Fruit fly (Drosophila melanogaster) whole organism, embryonic: Measurements from ENCODE around the gene CG15537.

ENCODE experiments used
- Adf1 ChIP-seq: fragments of 200-800 bp; sonication (Bioruptor generic); IDR thresholded peaks from 2 replicates; pipeline ENCODE4 v1.3.6; 2022; ENCODE audit warnings: missing biosample characterization, missing genetic modification characterization
- BEAF-32 ChIP-seq: fragments of 200-800 bp; sonication (Bioruptor generic); optimal IDR thresholded peaks from 3 replicates; lab custom pipeline; 2017; ENCODE audit warnings: missing biosample characterization, missing genetic modification characterization, mild to moderate bottlenecking, moderate library complexity, missing genetic modification reagents
- C15 ChIP-seq: fragments of 200-800 bp; sonication (Bioruptor generic); IDR thresholded peaks from 3 replicates; pipeline ENCODE4 v1.3.6; 2022; ENCODE audit warnings: missing biosample characterization, missing genetic modification characterization
- CG10462 ChIP-seq: fragments of 200-800 bp; sonication (Bioruptor generic); optimal IDR thresholded peaks from 2 replicates; lab custom pipeline; 2016; ENCODE audit warnings: missing biosample characterization, missing genetic modification characterization
- CG13624 ChIP-seq: fragments of 200-800 bp; sonication (Bioruptor generic); optimal IDR thresholded peaks from 2 replicates; lab custom pipeline; 2016; ENCODE audit warnings: missing biosample characterization, missing genetic modification characterization
- CG14710 ChIP-seq: fragments of 200-800 bp; sonication (Bioruptor generic); optimal IDR thresholded peaks from 3 replicates; lab custom pipeline; 2019; ENCODE audit warnings: missing biosample characterization, mild to moderate bottlenecking, missing genetic modification characterization, moderate library complexity
- CG14860 ChIP-seq: fragments of 200-800 bp; sonication (Bioruptor generic); IDR thresholded peaks from 3 replicates; pipeline ENCODE4 v1.3.6; 2022; ENCODE audit warnings: missing biosample characterization, missing genetic modification characterization; ENCODE audit not compliant: partially characterized antibody
- CG17328 ChIP-seq: fragments of 200-800 bp; sonication (Bioruptor generic); IDR thresholded peaks from 2 replicates; pipeline ENCODE4 v1.3.6; 2022; ENCODE audit warnings: missing biosample characterization, missing genetic modification characterization
- CG17912 ChIP-seq: fragments of 200-800 bp; sonication (Bioruptor generic); optimal IDR thresholded peaks from 2 replicates; lab custom pipeline; 2018; ENCODE audit warnings: missing biosample characterization, mild to moderate bottlenecking, missing genetic modification characterization
- CG18011 ChIP-seq: fragments of 200-800 bp; sonication (Bioruptor generic); optimal IDR thresholded peaks from 2 replicates; lab custom pipeline; 2017; ENCODE audit warnings: missing biosample characterization, missing genetic modification characterization, mild to moderate bottlenecking, moderate library complexity, missing genotype
- CG2116 ChIP-seq: fragments of 200-800 bp; sonication (Bioruptor generic); optimal IDR thresholded peaks from 3 replicates; lab custom pipeline; 2018; ENCODE audit warnings: missing biosample characterization, mild to moderate bottlenecking, missing genetic modification characterization
- CG2712 ChIP-seq: fragments of 200-800 bp; optimal IDR thresholded peaks from 3 replicates; lab custom pipeline; 2019; ENCODE audit warnings: missing biosample characterization, mild to moderate bottlenecking, missing genetic modification characterization, moderate library complexity
- CG31224 ChIP-seq: fragments of 200-800 bp; sonication (Bioruptor generic); IDR thresholded peaks from 2 replicates; pipeline ENCODE4 v1.3.6; 2022; ENCODE audit warnings: missing biosample characterization, missing genetic modification characterization
- CG3163 ChIP-seq: fragments of 200-800 bp; sonication (Bioruptor generic); optimal IDR thresholded peaks from 3 replicates; lab custom pipeline; 2016; ENCODE audit warnings: missing biosample characterization, missing genetic modification characterization
- CG32772 ChIP-seq: fragments of 200-800 bp; sonication (Bioruptor generic); IDR thresholded peaks from 2 replicates; pipeline ENCODE4 v1.3.6; 2022; ENCODE audit warnings: missing biosample characterization, missing genetic modification characterization
- CG3995 ChIP-seq: fragments of 200-800 bp; sonication (Bioruptor generic); optimal IDR thresholded peaks from 3 replicates; lab custom pipeline; 2016; ENCODE audit warnings: missing biosample characterization, missing genetic modification characterization
- CG8765 ChIP-seq: fragments of 200-800 bp; sonication (Bioruptor generic); IDR thresholded peaks from 2 replicates; pipeline ENCODE4 v1.3.6; 2022; ENCODE audit warnings: missing biosample characterization, missing genetic modification characterization
- Dref ChIP-seq: fragments of 200-800 bp; sonication (Bioruptor generic); IDR thresholded peaks from 2 replicates; pipeline ENCODE4 v1.3.6; 2022; ENCODE audit warnings: missing biosample characterization, missing genetic modification characterization
- Hand ChIP-seq: fragments of 200-800 bp; sonication (Bioruptor generic); optimal IDR thresholded peaks from 2 replicates; lab custom pipeline; 2017; ENCODE audit warnings: mild to moderate bottlenecking, missing biosample characterization, missing genetic modification reagents, missing genetic modification characterization
- Hr51 ChIP-seq, 2 experiments: fragments of 200-800 bp; sonication (Bioruptor generic); optimal IDR thresholded peaks; 2 replicates in 1 of 2; 3 replicates in 1 of 2; lab custom pipeline; 2016 to 2018; ENCODE audit warnings: missing biosample characterization in 2 of 2, missing genetic modification characterization in 2 of 2, mild to moderate bottlenecking in 1 of 2, moderate library complexity in 1 of 2
- Med ChIP-seq: fragments of 200-800 bp; sonication (Bioruptor generic); peaks from one replicate; lab custom pipeline; 2016; ENCODE audit warnings: missing biosample characterization, missing genetic modification characterization, mild to moderate bottlenecking, inconsistent platforms, moderate library complexity
- Rx ChIP-seq: fragments of 200-800 bp; sonication (Bioruptor generic); IDR thresholded peaks from 2 replicates; pipeline ENCODE4 v1.3.6; 2022; ENCODE audit warnings: missing biosample characterization, missing genetic modification characterization
- Sry-β ChIP-seq: fragments of 200-800 bp; sonication (Bioruptor generic); optimal IDR thresholded peaks from 2 replicates; lab custom pipeline; 2018; ENCODE audit warnings: missing biosample characterization, mild to moderate bottlenecking, missing genetic modification characterization, moderate library complexity
- Taf1 ChIP-seq: fragments of 200-800 bp; sonication (Bioruptor generic); IDR thresholded peaks from 2 replicates; pipeline ENCODE4 v1.3.6; 2022; ENCODE audit warnings: missing biosample characterization, missing genetic modification characterization
- YL-1 ChIP-seq: fragments of 200-800 bp; sonication (Bioruptor generic); optimal IDR thresholded peaks from 3 replicates; lab custom pipeline; 2017; ENCODE audit warnings: missing biosample characterization, mild to moderate bottlenecking, missing genetic modification characterization
- al ChIP-seq: fragments of 200-800 bp; sonication (Bioruptor generic); IDR thresholded peaks from 2 replicates; pipeline ENCODE4 v1.3.6; 2022; ENCODE audit warnings: missing biosample characterization, missing genetic modification characterization
- bigmax ChIP-seq: fragments of 200-800 bp; sonication (Bioruptor generic); optimal IDR thresholded peaks from 2 replicates; lab custom pipeline; 2018; ENCODE audit warnings: missing biosample characterization, mild to moderate bottlenecking, missing genetic modification characterization
- bowl ChIP-seq: fragments of 200-800 bp; sonication (Bioruptor generic); IDR thresholded peaks from 2 replicates; pipeline ENCODE4 v1.3.6; 2022; ENCODE audit warnings: missing biosample characterization, missing genetic modification characterization
- chinmo ChIP-seq: fragments of 200-800 bp; sonication (Bioruptor generic); IDR thresholded peaks from 4 replicates; pipeline ENCODE4 v1.3.6; 2022; ENCODE audit warnings: missing biosample characterization, missing genetic modification characterization; ENCODE audit not compliant: partially characterized antibody
- crp ChIP-seq, 2 experiments: fragments of 200-800 bp; sonication (Bioruptor generic); optimal IDR thresholded peaks; 2 replicates in 1 of 2; 3 replicates in 1 of 2; lab custom pipeline; 2017; ENCODE audit warnings: missing biosample characterization in 2 of 2, missing genetic modification characterization in 2 of 2, mild to moderate bottlenecking in 1 of 2, moderate library complexity in 1 of 2
- dm ChIP-seq: fragments of 200-800 bp; sonication (Bioruptor generic); optimal IDR thresholded peaks from 3 replicates; lab custom pipeline; 2016; ENCODE audit warnings: missing biosample characterization, missing genetic modification characterization
- esg ChIP-seq: fragments of 200-800 bp; sonication (Bioruptor generic); conservative IDR thresholded peaks from 2 replicates; pipeline ENCODE4 v1.3.6; 2022; ENCODE audit warnings: missing biosample characterization, missing genetic modification characterization
- exex ChIP-seq: fragments of 200-800 bp; sonication (Bioruptor generic); optimal IDR thresholded peaks from 4 replicates; lab custom pipeline; 2018; ENCODE audit warnings: missing biosample characterization, mild to moderate bottlenecking, missing genetic modification characterization, moderate library complexity
- gcm ChIP-seq: fragments of 200-800 bp; sonication (Bioruptor generic); optimal IDR thresholded peaks from 2 replicates; lab custom pipeline; 2019; ENCODE audit warnings: missing biosample characterization, mild to moderate bottlenecking, missing genetic modification characterization, moderate library complexity
- gsb ChIP-seq: fragments of 200-800 bp; sonication (Bioruptor generic); IDR thresholded peaks from 2 replicates; pipeline ENCODE4 v1.3.6; 2022; ENCODE audit warnings: missing biosample characterization, missing genetic modification characterization
- h ChIP-seq: fragments of >200 bp; optimal IDR thresholded peaks from 2 replicates; lab custom pipeline; 2017
- hbn ChIP-seq: fragments of 200-800 bp; sonication (Bioruptor generic); IDR thresholded peaks from 2 replicates; pipeline ENCODE4 v1.3.6; 2022; ENCODE audit warnings: missing biosample characterization, missing genetic modification characterization; ENCODE audit not compliant: partially characterized antibody
- jumu ChIP-seq: fragments of 200-800 bp; sonication (Bioruptor generic); optimal IDR thresholded peaks from 3 replicates; lab custom pipeline; 2016; ENCODE audit warnings: missing biosample characterization, missing genetic modification characterization
- kah ChIP-seq: fragments of 200-800 bp; sonication (Bioruptor generic); optimal IDR thresholded peaks from 2 replicates; lab custom pipeline; 2018; ENCODE audit warnings: missing biosample characterization, mild to moderate bottlenecking, missing genetic modification characterization
- lbe ChIP-seq: fragments of 200-800 bp; sonication (Bioruptor generic); optimal IDR thresholded peaks from 2 replicates; lab custom pipeline; 2016; ENCODE audit warnings: missing biosample characterization, mild to moderate bottlenecking, missing genetic modification characterization
- lilli ChIP-seq: fragments of 200-800 bp; sonication (Bioruptor generic); optimal IDR thresholded peaks from 3 replicates; lab custom pipeline; 2016; ENCODE audit warnings: missing biosample characterization, missing genetic modification characterization
- pho ChIP-seq: fragments of 200-800 bp; sonication (Bioruptor generic); optimal IDR thresholded peaks from 2 replicates; lab custom pipeline; 2016; ENCODE audit warnings: missing biosample characterization, missing genetic modification characterization
- slbo ChIP-seq: fragments of 200-800 bp; sonication (Bioruptor generic); IDR thresholded peaks from 2 replicates; pipeline ENCODE4 v1.3.6; 2022; ENCODE audit warnings: missing biosample characterization, missing genetic modification characterization
- tio ChIP-seq: fragments of 200-800 bp; sonication (Bioruptor generic); optimal IDR thresholded peaks from 2 replicates; lab custom pipeline; 2017; ENCODE audit warnings: missing biosample characterization, missing genetic modification characterization, inconsistent platforms
- tna ChIP-seq: fragments of 200-800 bp; sonication (Bioruptor generic); IDR thresholded peaks from 2 replicates; pipeline ENCODE4 v1.3.6; 2022; ENCODE audit warnings: missing biosample characterization, missing genetic modification characterization; ENCODE audit not compliant: partially characterized antibody
- ttk ChIP-seq: fragments of 200-800 bp; sonication (Bioruptor generic); IDR thresholded peaks from 2 replicates; pipeline ENCODE4 v2.1.2; 2022; ENCODE audit warnings: missing biosample characterization, missing genetic modification characterization
- tup ChIP-seq: fragments of 200-800 bp; sonication (Bioruptor generic); optimal IDR thresholded peaks from 2 replicates; lab custom pipeline; 2016; ENCODE audit warnings: missing biosample characterization, mild to moderate bottlenecking, missing genetic modification characterization, moderate library complexity
- usp ChIP-seq: fragments of >200 bp; optimal IDR thresholded peaks from 2 replicates; lab custom pipeline; 2017; ENCODE audit warnings: missing biosample characterization, missing genetic modification characterization
- vvl ChIP-seq: fragments of 200-800 bp; sonication (Bioruptor generic); IDR thresholded peaks from 2 replicates; pipeline ENCODE4 v1.3.6; 2022; ENCODE audit warnings: missing biosample characterization, missing genetic modification characterization
- wor ChIP-seq: fragments of 200-800 bp; sonication (Bioruptor generic); IDR thresholded peaks from 2 replicates; pipeline ENCODE4 v1.3.6; 2022; ENCODE audit warnings: missing biosample characterization, missing genetic modification characterization

The CG15537 gene

dm6 chr3R:30424993-30425392, 18.4 kb downstream of the CG15537 start, which contains the start of gene CG15536 (continued):
- TF ChIP-seq CG31224 (GFP tag; lab: Robert Waterston, UW) = no peak
- TF ChIP-seq CG14860 (GFP tag; lab: Robert Waterston, UW) = peak; percentile 60
- TF ChIP-seq CG14710 (tag; lab: Kevin White, UChicago) = peak; percentile 22
- peak; percentile 49; the same call in 1 of the 2 replicates for TF ChIP-seq tna (GFP tag; lab: Robert Waterston, UW)
- peak; percentile 87 for TF ChIP-seq Dref (GFP tag; lab: Robert Waterston, UW)
- TF ChIP-seq YL-1 (GFP tag; lab: Kevin White, UChicago) = peak; percentile 60
- TF ChIP-seq CG3163 (GFP tag; lab: Kevin White, UChicago) = no peak
- TF ChIP-seq Hand (GFP tag; lab: Kevin White, UChicago) = no peak
- TF ChIP-seq esg = no peak
- no peak for TF ChIP-seq tio (GFP tag; lab: Kevin White, UChicago)
- peak; percentile 36; the same call in 1 of the 2 replicates for TF ChIP-seq hbn (GFP tag; lab: Robert Waterston, UW)
- no peak for TF ChIP-seq Taf1
- no peak for TF ChIP-seq Sry-β
- no peak for TF ChIP-seq CG17912
- no peak for TF ChIP-seq bowl (GFP tag; lab: Robert Waterston, UW)
- TF ChIP-seq crp (GFP tag; optimal IDR thresholded peaks at IDR 0.05; lab: Kevin White, UChicago) = peak; percentile 95 to 99
- peak; percentile 6 for TF ChIP-seq CG3995 (GFP tag; lab: Kevin White, UChicago)
- no peak for TF ChIP-seq lilli (GFP tag; lab: Kevin White, UChicago)

DNA sequence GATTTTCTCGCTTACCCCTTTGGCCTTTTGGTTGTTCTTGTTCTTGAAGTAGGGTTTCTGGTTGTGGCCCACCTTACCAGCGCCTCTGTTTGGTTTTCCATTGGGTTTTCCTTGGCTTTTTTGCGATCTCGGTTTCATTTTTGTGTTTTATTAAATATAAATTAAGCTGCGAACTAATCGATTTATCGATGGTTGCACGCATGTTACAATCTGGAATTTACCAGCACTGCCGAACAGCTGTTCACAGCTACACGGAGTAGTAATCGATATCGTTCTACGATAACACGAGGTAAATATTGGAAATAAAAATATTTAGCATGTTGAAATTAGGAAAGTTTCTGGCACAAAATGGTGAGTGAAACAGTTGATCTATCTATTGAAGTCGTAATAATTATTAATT, 19.7 kb downstream of the CG15537 start, which contains the start of the genes CG15535 and mRpS18C:
TSS of gene CG15535 (minus strand) at position 235 of the 400 bp plus-strand sequence.
TSS of gene mRpS18C (plus strand) at position 280 of the 400 bp plus-strand sequence.
- TF ChIP-seq CG8765 (GFP tag; lab: Robert Waterston, UW) (no peak), al (GFP tag; lab: Robert Waterston, UW) (no peak), lbe (GFP tag; lab: Kevin White, UChicago) (peak; percentile 27), CG2712 (tag; lab: Kevin White, UChicago) (peak; percentile 23), hbn (GFP tag; lab: Robert Waterston, UW) (peak; percentile 76), kah (GFP tag; lab: Kevin White, UChicago) (no peak), Med (GFP tag; lab: Kevin White, UChicago) (peak; percentile 84), jumu (GFP tag; lab: Kevin White, UChicago) (no peak), h (lab: Kevin White, UChicago) (no peak), dm (GFP tag; lab: Kevin White, UChicago) (peak; percentile 66), Adf1 (no peak), Hr51 (GFP tag; optimal IDR thresholded peaks at IDR 0.05; lab: Kevin White, UChicago) (no peak), usp (no peak), CG13624 (GFP tag; lab: Kevin White, UChicago) (peak; percentile 26), C15 (GFP tag; lab: Robert Waterston, UW) (no peak), pho (GFP tag; lab: Kevin White, UChicago) (no peak), CG17328 (no peak), lilli (GFP tag; lab: Kevin White, UChicago) (peak; percentile 12), BEAF-32 (GFP tag; lab: Kevin White, UChicago) (peak; percentile 77), CG18011 (GFP tag; lab: Kevin White, UChicago) (no peak), gsb (GFP tag; lab: Robert Waterston, UW) (no peak), ttk (GFP tag; lab: Robert Waterston, UW) (no peak), gcm (GFP tag; lab: Kevin White, UChicago) (no peak), tup (GFP tag; lab: Kevin White, UChicago) (no peak), Rx (GFP tag; lab: Robert Waterston, UW) (no peak), exex (tag; lab: Kevin White, UChicago) (peak; percentile 28), CG2116 (GFP tag; lab: Kevin White, UChicago) (peak; percentile 90), bigmax (GFP tag; lab: Kevin White, UChicago) (no peak), vvl (peak; percentile 35; the same call in 1 of the 2 replicates), slbo (GFP tag; lab: Robert Waterston, UW) (0 out of 2 replicates have a peak, but pooled peaks have one; percentile 21), CG10462 (GFP tag; lab: Kevin White, UChicago) (no peak), wor (GFP tag; lab: Robert Waterston, UW) (no peak), chinmo (GFP tag; lab: Robert Waterston, UW) (0 out of 4 replicates have a peak, but pooled peaks have one; percentile 6), CG32772 (GFP tag; lab: Robert Waterston, UW) (no peak)
